Fruit fly (Drosophila melanogaster): ENCODE results near the gene CG2162.

- TF ChIP-seq Smox (GFP tag; optimal IDR thresholded peaks at IDR 0.05) (no peak), fd85E (GFP tag; optimal IDR thresholded peaks at IDR 0.05) (no peak), Sox102F (GFP tag; optimal IDR thresholded peaks at IDR 0.05) (no peak), CG8632 (GFP tag; optimal IDR thresholded peaks at IDR 0.05) (no peak), acj6 (GFP tag; optimal IDR thresholded peaks at IDR 0.05) (no peak), CG16779 (tag; optimal IDR thresholded peaks at IDR 0.05) (no peak), CG6854 (GFP tag; optimal IDR thresholded peaks at IDR 0.05) (no peak), CG11902 (GFP tag; optimal IDR thresholded peaks at IDR 0.05) (no peak), cyc (GFP tag; optimal IDR thresholded peaks at IDR 0.05) (no peak), CG6276 (GFP tag; optimal IDR thresholded peaks at IDR 0.05) (no peak), Hr39 (GFP tag; optimal IDR thresholded peaks at IDR 0.05) (no peak), Hr4 (GFP tag; optimal IDR thresholded peaks at IDR 0.05) (no peak), CG9139 (GFP tag; optimal IDR thresholded peaks at IDR 0.05) (no peak), CG32006 (GFP tag; optimal IDR thresholded peaks at IDR 0.05) (no peak)
These were observed 54.0 kb downstream of the CG2162 start for dm6 chr3L:3089012-3089411.

All from whole organism, prepupa.